Fruit fly (Drosophila melanogaster): ENCODE measurements around the gene primo-2.

primo-2 gene

dm6 chr3R:13700192-13700591 is 11.4 kb downstream of the primo-2 start, which contains the start of gene ninaB:
Gene ninaB (plus strand): TSS chr3R:13700565.
- TF ChIP-seq Lpt (GFP tag; optimal IDR thresholded peaks at IDR 0.05) (no peak), Hr4 (GFP tag; optimal IDR thresholded peaks at IDR 0.05) (no peak), CG10631 (GFP tag; optimal IDR thresholded peaks at IDR 0.05) (no peak), Sox14 (GFP tag; optimal IDR thresholded peaks at IDR 0.05) (no peak), CG32006 (GFP tag; optimal IDR thresholded peaks at IDR 0.05) (no peak), Gug (GFP tag; IDR thresholded peaks at IDR 0.05) (no peak), CG6808 (GFP tag; optimal IDR thresholded peaks at IDR 0.05) (no peak), CG15336 (GFP tag; IDR thresholded peaks at IDR 0.05) (no peak), Ets96B (tag; optimal IDR thresholded peaks at IDR 0.05) (no peak), dac (GFP tag; optimal IDR thresholded peaks at IDR 0.05) (no peak), CG11902 (GFP tag; optimal IDR thresholded peaks at IDR 0.05) (no peak), CG16779 (tag; optimal IDR thresholded peaks at IDR 0.05) (no peak), esn (GFP tag; optimal IDR thresholded peaks at IDR 0.05) (no peak), fd85E (GFP tag; optimal IDR thresholded peaks at IDR 0.05) (no peak), CG6792 (GFP tag; optimal IDR thresholded peaks at IDR 0.05) (no peak), Eip78C (GFP tag) (no peak), Sox15 (GFP tag; optimal IDR thresholded peaks at IDR 0.05) (no peak), Hr38 (GFP tag; optimal IDR thresholded peaks at IDR 0.05) (no peak)

- TF ChIP-seq CG10631 (GFP tag; optimal IDR thresholded peaks at IDR 0.05) (no peak), CG34406 (GFP tag; optimal IDR thresholded peaks at IDR 0.05) (no peak)
Measured at dm6 chr3R:13699350-13699749, 12.3 kb downstream of the primo-2 start.

DNA sequence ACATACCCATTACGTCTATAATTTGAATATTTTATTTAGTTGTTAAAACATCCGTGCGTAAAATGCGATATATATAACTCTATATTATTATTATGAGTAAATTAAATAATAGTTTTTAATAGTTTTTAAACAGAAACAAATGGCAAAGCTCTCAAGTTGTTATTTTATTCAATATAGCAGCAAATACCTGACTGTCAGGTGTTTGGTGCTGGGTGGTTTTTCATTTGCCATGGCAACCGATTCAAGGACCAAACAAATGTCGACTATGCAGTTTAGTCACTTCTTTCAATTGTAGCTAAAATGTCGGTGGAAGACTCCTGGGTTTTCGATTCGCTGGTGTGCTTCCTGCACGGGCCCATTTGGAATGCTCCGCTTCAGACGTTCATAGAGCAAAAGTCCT is 17.9 kb downstream of the primo-2 start, which contains the start of gene CG14367:
Gene CG14367 (plus strand): TSS at position 301 of the 400 bp plus-strand sequence.
- no peak for TF ChIP-seq fd59A (GFP tag; optimal IDR thresholded peaks at IDR 0.05)
- TF ChIP-seq Smox (GFP tag; optimal IDR thresholded peaks at IDR 0.05): no peak
- TF ChIP-seq Met (GFP tag; optimal IDR thresholded peaks at IDR 0.05): no peak

DNA sequence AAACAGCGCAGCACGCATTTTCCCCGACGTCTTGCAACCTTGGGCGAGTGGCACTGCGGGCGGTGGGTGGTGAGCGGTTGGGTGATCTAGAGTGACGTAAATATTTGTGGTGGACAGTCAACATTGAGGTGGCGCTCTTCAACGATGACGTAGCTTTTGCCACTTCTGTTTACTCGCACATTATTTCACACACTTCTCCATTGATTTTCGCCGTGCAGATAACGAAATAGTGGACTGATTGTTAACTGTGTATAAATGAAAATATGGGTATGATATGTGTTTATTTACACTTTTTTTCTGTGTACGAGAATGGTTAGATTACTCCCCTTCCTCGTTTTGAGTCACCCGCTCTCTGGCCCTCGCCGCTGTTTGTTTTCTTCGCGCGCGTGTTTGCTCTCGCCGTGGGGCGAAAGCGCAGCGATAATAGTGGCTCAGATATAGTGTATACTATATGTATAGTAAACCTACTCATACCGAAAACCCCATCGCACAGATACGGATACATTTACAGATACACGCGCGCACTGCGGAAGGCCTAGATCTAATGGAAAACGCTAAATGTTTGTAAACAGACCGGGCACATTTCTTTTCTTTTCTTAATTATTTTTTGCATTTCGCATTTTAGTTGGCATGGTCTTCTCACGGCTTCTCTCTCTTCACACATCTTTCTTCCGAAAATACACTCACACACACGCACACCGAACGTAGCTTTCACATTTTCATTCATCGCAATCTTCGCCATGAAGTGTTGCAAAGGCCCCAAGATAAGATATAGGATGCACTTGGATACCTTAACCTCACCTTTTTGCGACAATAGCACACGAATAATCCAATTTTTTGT is 25.0 kb downstream of the primo-2 start, which contains the start of gene omd:
Gene omd (minus strand): TSS at position 840 of the 841 bp plus-strand sequence.
- TF ChIP-seq CG32006 (GFP tag; optimal IDR thresholded peaks at IDR 0.05) (peak; percentile 51), Ets96B (tag; optimal IDR thresholded peaks at IDR 0.05) (no peak), Eip78C (GFP tag) (peak; percentile 78), CG34406 (GFP tag; optimal IDR thresholded peaks at IDR 0.05) (peak; percentile 20), CG1621 (tag; optimal IDR thresholded peaks at IDR 0.05) (no peak), ss (GFP tag; optimal IDR thresholded peaks at IDR 0.05) (peak in 1 of 2 experiments; percentile 47), CG16779 (tag; optimal IDR thresholded peaks at IDR 0.05) (peak; percentile 69), fkh (GFP tag; optimal IDR thresholded peaks at IDR 0.05) (peak; percentile 99), Ets21C (GFP tag; optimal IDR thresholded peaks at IDR 0.05) (no peak), lz (GFP tag; optimal IDR thresholded peaks at IDR 0.05) (no peak), Gug (GFP tag; IDR thresholded peaks at IDR 0.05) (no peak), pdm3 (GFP tag; optimal IDR thresholded peaks at IDR 0.05) (no peak), CG10669 (GFP tag; optimal IDR thresholded peaks at IDR 0.05) (no peak), Met (GFP tag; optimal IDR thresholded peaks at IDR 0.05) (no peak), Sox14 (GFP tag; optimal IDR thresholded peaks at IDR 0.05) (no peak), CG7368 (GFP tag; optimal IDR thresholded peaks at IDR 0.05) (peak; percentile 25), salr (GFP tag; optimal IDR thresholded peaks at IDR 0.05) (peak; percentile 5 to 14), CG8632 (GFP tag; optimal IDR thresholded peaks at IDR 0.05) (peak; percentile 21), Sox102F (GFP tag; optimal IDR thresholded peaks at IDR 0.05) (no peak), Eip93F (GFP tag; optimal IDR thresholded peaks at IDR 0.05) (no peak), CG3919 (GFP tag; optimal IDR thresholded peaks at IDR 0.05) (peak; percentile 23), CG15336 (GFP tag; IDR thresholded peaks at IDR 0.05) (peak; percentile 24; the same call in 1 of the 2 replicates), net (GFP tag; optimal IDR thresholded peaks at IDR 0.05) (peak; percentile 30), CG11762 (GFP tag; optimal IDR thresholded peaks at IDR 0.05; ENCODE audit: insufficient read depth) (no peak), topi (GFP tag; optimal IDR thresholded peaks at IDR 0.05) (no peak), achi (GFP tag; optimal IDR thresholded peaks at IDR 0.05) (peak; percentile 39), CG6163 (GFP tag; IDR thresholded peaks at IDR 0.05) (peak; percentile 59; the same call in 2 of the 3 replicates), fd59A (GFP tag; optimal IDR thresholded peaks at IDR 0.05) (peak; percentile 0), Hr4 (GFP tag; optimal IDR thresholded peaks at IDR 0.05) (peak; percentile 52), acj6 (GFP tag; optimal IDR thresholded peaks at IDR 0.05) (peak; percentile 16), CG6808 (GFP tag; optimal IDR thresholded peaks at IDR 0.05) (no peak), CG8119 (GFP tag; IDR thresholded peaks at IDR 0.05) (peak; percentile 43; the same call in 1 of the 3 replicates), dac (GFP tag; optimal IDR thresholded peaks at IDR 0.05) (no peak), cyc (GFP tag; optimal IDR thresholded peaks at IDR 0.05) (no peak)
